Fruit fly (Drosophila melanogaster): Measurements from ENCODE around the gene CG17754.
A peak's percentile ranks its signal among the peaks of the same experiment; 100 is the strongest.

The CG17754 gene

DNA sequence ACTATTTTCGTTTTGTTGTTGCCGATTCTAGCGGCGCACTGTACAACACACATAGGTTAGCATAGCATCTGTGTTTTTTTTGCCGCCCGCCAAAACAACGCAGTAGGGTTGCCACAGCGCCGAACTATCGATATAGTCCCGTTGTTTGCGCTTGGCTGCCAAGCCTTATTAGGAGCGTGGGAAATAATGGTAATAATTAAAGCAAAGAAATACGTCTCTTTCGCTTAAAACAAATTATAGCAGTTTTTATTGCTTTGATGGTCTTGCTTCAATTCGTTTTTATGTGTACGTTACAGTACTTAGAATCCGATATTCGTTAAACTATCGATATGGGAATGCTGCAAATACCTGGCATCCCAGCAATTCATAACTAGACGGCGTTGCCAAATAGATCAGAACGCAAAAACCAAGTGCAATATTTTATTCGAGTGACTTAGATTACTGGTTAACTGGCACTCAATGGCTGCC, 6.8 kb upstream of the CG17754 start, which contains the start of the genes mxc and Larp7:
Gene mxc (minus strand): TSS at position 51 of the 468 bp plus-strand sequence.
Gene Larp7 (plus strand): TSS at position 401 of the 468 bp plus-strand sequence.
- peak; percentile 90 for TF ChIP-seq CG14711 (tag; optimal IDR thresholded peaks at IDR 0.05)
- TF ChIP-seq Hr96 (GFP tag; optimal IDR thresholded peaks at IDR 0.05) = peak; percentile 82
- TF ChIP-seq Mnt (GFP tag; optimal IDR thresholded peaks at IDR 0.05) = peak; percentile 67
- peak; percentile 79 for TF ChIP-seq CG11617 (GFP tag; optimal IDR thresholded peaks at IDR 0.05)
- peak; percentile 84 for TF ChIP-seq Crg-1 (GFP tag; optimal IDR thresholded peaks at IDR 0.05)
- no peak for TF ChIP-seq kay (GFP tag; ENCODE audit: borderline replicate concordance)
- no peak for TF ChIP-seq CG5204 (GFP tag; optimal IDR thresholded peaks at IDR 0.05)
- TF ChIP-seq CG7101 (tag; optimal IDR thresholded peaks at IDR 0.05) = peak; percentile 71
- TF ChIP-seq CG12768 (GFP tag; optimal IDR thresholded peaks at IDR 0.05) = no peak
- peak; percentile 89 for TF ChIP-seq ovo (GFP tag; optimal IDR thresholded peaks at IDR 0.05)
- peak; percentile 53 for TF ChIP-seq tj (GFP tag; optimal IDR thresholded peaks at IDR 0.05)
- peak; percentile 86 for TF ChIP-seq CG1620 (GFP tag; optimal IDR thresholded peaks at IDR 0.05)
- TF ChIP-seq CG33017 (tag; optimal IDR thresholded peaks at IDR 0.05) = no peak
- peak; percentile 80 for TF ChIP-seq toe (GFP tag; optimal IDR thresholded peaks at IDR 0.05)
- no peak for TF ChIP-seq Clk (GFP tag; optimal IDR thresholded peaks at IDR 0.05)
- peak; percentile 30 for TF ChIP-seq CG7045 (GFP tag; optimal IDR thresholded peaks at IDR 0.05)
- no peak for TF ChIP-seq cnc (optimal IDR thresholded peaks at IDR 0.05)
- TF ChIP-seq cic (GFP tag; optimal IDR thresholded peaks at IDR 0.05) = no peak
- peak; percentile 84 for TF ChIP-seq bab1 (GFP tag; optimal IDR thresholded peaks at IDR 0.05)
- TF ChIP-seq pad (GFP tag; optimal IDR thresholded peaks at IDR 0.05) = peak; percentile 60

DNA sequence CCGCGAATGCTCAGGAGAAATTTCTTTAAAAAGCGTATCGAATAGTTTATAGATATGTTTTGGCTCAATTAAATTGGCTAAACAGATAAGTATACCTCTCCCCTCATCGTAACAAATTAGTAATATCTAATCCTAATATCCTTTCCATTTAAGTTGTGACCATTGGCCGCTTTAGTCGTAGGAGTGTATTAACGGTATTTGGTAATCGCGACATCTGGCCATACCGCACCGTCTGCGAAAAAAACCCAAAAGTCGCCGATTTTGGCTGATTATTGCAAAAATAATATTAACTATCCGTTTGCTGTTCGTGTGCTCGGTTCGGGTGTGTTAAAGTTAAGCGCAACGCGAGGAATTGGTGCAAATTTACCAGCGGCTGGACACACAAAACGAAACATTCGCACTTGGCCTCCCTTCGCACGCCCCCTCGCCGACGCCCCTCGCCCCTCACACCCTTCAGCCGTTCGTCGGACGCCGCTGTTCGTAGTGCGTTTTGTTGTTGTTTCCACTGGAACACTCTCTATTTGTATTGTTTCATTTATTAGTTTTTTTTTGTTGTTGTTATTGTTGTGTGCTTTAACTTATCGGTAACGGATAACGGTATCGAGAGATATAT, 2.9 kb upstream of the CG17754 start, which contains the start of the genes amx and Dsor1:
Gene amx (minus strand): TSS at position 166 of the 613 bp plus-strand sequence.
Gene Dsor1 (plus strand): TSS at position 172 of the 613 bp plus-strand sequence.
- no peak for TF ChIP-seq Hr96 (GFP tag; optimal IDR thresholded peaks at IDR 0.05)
- no peak for TF ChIP-seq CG7045 (GFP tag; optimal IDR thresholded peaks at IDR 0.05)
- TF ChIP-seq CG12768 (GFP tag; optimal IDR thresholded peaks at IDR 0.05) = no peak
- TF ChIP-seq tj (GFP tag; optimal IDR thresholded peaks at IDR 0.05) = peak; percentile 70
- no peak for TF ChIP-seq CG11617 (GFP tag; optimal IDR thresholded peaks at IDR 0.05)
- TF ChIP-seq bab1 (GFP tag; optimal IDR thresholded peaks at IDR 0.05) = peak; percentile 26
- no peak for TF ChIP-seq Mnt (GFP tag; optimal IDR thresholded peaks at IDR 0.05)
- TF ChIP-seq cic (GFP tag; optimal IDR thresholded peaks at IDR 0.05) = no peak
- TF ChIP-seq CG1620 (GFP tag; optimal IDR thresholded peaks at IDR 0.05) = no peak
- TF ChIP-seq Crg-1 (GFP tag; optimal IDR thresholded peaks at IDR 0.05) = no peak
- TF ChIP-seq ovo (GFP tag; optimal IDR thresholded peaks at IDR 0.05) = peak; percentile 32
- TF ChIP-seq CG7101 (tag; optimal IDR thresholded peaks at IDR 0.05) = peak; percentile 24
- no peak for TF ChIP-seq pad (GFP tag; optimal IDR thresholded peaks at IDR 0.05)

- TF ChIP-seq pad (GFP tag; optimal IDR thresholded peaks at IDR 0.05) (no peak), cic (GFP tag; optimal IDR thresholded peaks at IDR 0.05) (no peak), tj (GFP tag; optimal IDR thresholded peaks at IDR 0.05) (no peak), Clk (GFP tag; optimal IDR thresholded peaks at IDR 0.05) (no peak), Hr96 (GFP tag; optimal IDR thresholded peaks at IDR 0.05) (no peak), CG11617 (GFP tag; optimal IDR thresholded peaks at IDR 0.05) (no peak), Crg-1 (GFP tag; optimal IDR thresholded peaks at IDR 0.05) (no peak), CG7045 (GFP tag; optimal IDR thresholded peaks at IDR 0.05) (no peak), CG33017 (tag; optimal IDR thresholded peaks at IDR 0.05) (no peak), toe (GFP tag; optimal IDR thresholded peaks at IDR 0.05) (no peak), bab1 (GFP tag; optimal IDR thresholded peaks at IDR 0.05) (no peak), CG12768 (GFP tag; optimal IDR thresholded peaks at IDR 0.05) (no peak), CG1620 (GFP tag; optimal IDR thresholded peaks at IDR 0.05) (no peak), ovo (GFP tag; optimal IDR thresholded peaks at IDR 0.05) (no peak), CG14711 (tag; optimal IDR thresholded peaks at IDR 0.05) (no peak), kay (GFP tag; ENCODE audit: borderline replicate concordance) (no peak), CG5204 (GFP tag; optimal IDR thresholded peaks at IDR 0.05) (no peak), CG7101 (tag; optimal IDR thresholded peaks at IDR 0.05) (no peak), cnc (optimal IDR thresholded peaks at IDR 0.05) (no peak), Mnt (GFP tag; optimal IDR thresholded peaks at IDR 0.05) (no peak)
These were observed 2.2 kb upstream of the CG17754 start for dm6 chrX:9248040-9248439.

dm6 chrX:9251212-9251877, 1.1 kb downstream of the CG17754 start:
- no peak for TF ChIP-seq CG1620 (GFP tag; optimal IDR thresholded peaks at IDR 0.05)
- peak; percentile 22 for TF ChIP-seq CG14711 (tag; optimal IDR thresholded peaks at IDR 0.05)
- TF ChIP-seq pad (GFP tag; optimal IDR thresholded peaks at IDR 0.05) = no peak
- TF ChIP-seq tj (GFP tag; optimal IDR thresholded peaks at IDR 0.05) = peak; percentile 30
- no peak for TF ChIP-seq CG7045 (GFP tag; optimal IDR thresholded peaks at IDR 0.05)
- TF ChIP-seq bab1 (GFP tag; optimal IDR thresholded peaks at IDR 0.05) = peak; percentile 37
- peak; percentile 37 for TF ChIP-seq CG11617 (GFP tag; optimal IDR thresholded peaks at IDR 0.05)
- TF ChIP-seq cic (GFP tag; optimal IDR thresholded peaks at IDR 0.05) = no peak
- no peak for TF ChIP-seq cnc (optimal IDR thresholded peaks at IDR 0.05)
- no peak for TF ChIP-seq Hr96 (GFP tag; optimal IDR thresholded peaks at IDR 0.05)
- peak; percentile 21 for TF ChIP-seq CG5204 (GFP tag; optimal IDR thresholded peaks at IDR 0.05)
- no peak for TF ChIP-seq Clk (GFP tag; optimal IDR thresholded peaks at IDR 0.05)
- TF ChIP-seq toe (GFP tag; optimal IDR thresholded peaks at IDR 0.05) = no peak
- no peak for TF ChIP-seq kay (GFP tag; ENCODE audit: borderline replicate concordance)
- peak; percentile 17 for TF ChIP-seq ovo (GFP tag; optimal IDR thresholded peaks at IDR 0.05)
- TF ChIP-seq CG12768 (GFP tag; optimal IDR thresholded peaks at IDR 0.05) = no peak
- TF ChIP-seq CG33017 (tag; optimal IDR thresholded peaks at IDR 0.05) = peak; percentile 26
- peak; percentile 40 for TF ChIP-seq Mnt (GFP tag; optimal IDR thresholded peaks at IDR 0.05)
- TF ChIP-seq Crg-1 (GFP tag; optimal IDR thresholded peaks at IDR 0.05) = no peak
- peak; percentile 32 for TF ChIP-seq CG7101 (tag; optimal IDR thresholded peaks at IDR 0.05)
